Worm (Caenorhabditis elegans) whole organism, L4/young adult: ENCODE data around the gene dhs-13.

ENCODE experiments used
- W03F9.2 ChIP-seq: fragments of 150-350 bp; optimal IDR thresholded peaks from 2 replicates; lab custom pipeline; 2014; ENCODE audit warnings: missing biosample characterization, missing genetic modification characterization
- dao-5 ChIP-seq: sonication (generic microtip); optimal IDR thresholded peaks from 2 replicates; lab custom pipeline; 2016; ENCODE audit warnings: missing genotype, missing genetic modification characterization, moderate library complexity, missing compliant biosample characterization

ce11 chrV:1749053-1749452 lies 22.5 kb downstream of the dhs-13 start, which contains the start of gene ZK697.8:
- TF ChIP-seq dao-5 (tag; lab: Kevin White, UChicago) = no peak
- no peak for TF ChIP-seq W03F9.2
